Worm (Caenorhabditis elegans): ENCODE measurements around the gene F58H1.8.

ce11 chrV:11960084-11960830, 25.3 kb downstream of the F58H1.8 start:
- no peak for TF ChIP-seq ztf-11 (tag; optimal IDR thresholded peaks at IDR 0.05)
- no peak for TF ChIP-seq zfp-3 (GFP tag; conservative IDR thresholded peaks at IDR 0.05)
- no peak for TF ChIP-seq dmd-9 (GFP tag; IDR thresholded peaks at IDR 0.05)
- no peak for TF ChIP-seq lsy-2 (tag; optimal IDR thresholded peaks at IDR 0.05)
- no peak for TF ChIP-seq nhr-11 (tag; optimal IDR thresholded peaks at IDR 0.05)
- TF ChIP-seq skn-1 (tag; optimal IDR thresholded peaks at IDR 0.05): no peak
- no peak for TF ChIP-seq aly-2 (tag; optimal IDR thresholded peaks at IDR 0.05)
- no peak for TF ChIP-seq F49E8.2 (tag; optimal IDR thresholded peaks at IDR 0.05; ENCODE audit: borderline replicate concordance)
- no peak for TF ChIP-seq ceh-82 (tag; optimal IDR thresholded peaks at IDR 0.05)
- TF ChIP-seq nhr-77 (tag; optimal IDR thresholded peaks at IDR 0.05): no peak
- no peak for TF ChIP-seq snpc-1.2 (GFP tag; IDR thresholded peaks at IDR 0.05)
- no peak for TF ChIP-seq dve-1 (tag; optimal IDR thresholded peaks at IDR 0.05; ENCODE audit: insufficient read depth)
- TF ChIP-seq nhr-10 (tag; optimal IDR thresholded peaks at IDR 0.05): no peak
- TF ChIP-seq ama-1 (optimal IDR thresholded peaks at IDR 0.05): no peak
